In the genomic region with DNA sequence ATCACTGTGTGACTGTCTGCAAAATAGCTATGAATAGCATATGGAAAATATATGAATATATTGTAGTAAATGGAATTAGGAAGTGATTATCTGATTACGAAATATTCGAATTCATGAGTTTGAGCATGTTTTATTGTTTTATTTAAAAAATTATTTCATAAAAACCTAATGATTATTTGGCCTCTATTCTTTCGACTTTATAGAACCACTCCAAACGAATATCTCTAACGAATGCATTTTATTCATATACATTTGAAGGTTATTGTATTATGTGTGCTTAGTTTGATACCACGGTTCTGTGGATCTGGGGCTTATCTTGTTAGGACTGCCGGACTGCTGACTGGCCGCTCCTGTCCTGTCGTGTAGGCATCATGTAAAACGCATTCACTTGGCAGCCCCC, we compare ENCODE assay signal across 3 fruit fly cellular contexts.
TF ChIP-seq lines count a peak whose summit lies in the region.

No protein-coding gene starts in this region.

TF ChIP-seq in whole organism, prepupa, 60 proteins besides CTCF, POLR2A, EP300 and RAD21 (continues in another document):
- TF ChIP-seq CG11762 (GFP tag; optimal IDR thresholded peaks at IDR 0.05; lab: Kevin White, UChicago; ENCODE audit: insufficient read depth) (peak; percentile 45), CG6163 (GFP tag; IDR thresholded peaks at IDR 0.05; lab: Robert Waterston, UW) (peak; percentile 33; the same call in 1 of the 3 replicates), Hr39 (GFP tag; optimal IDR thresholded peaks at IDR 0.05; lab: Kevin White, UChicago) (peak; percentile 44), CG4318 (GFP tag; optimal IDR thresholded peaks at IDR 0.05; lab: Kevin White, UChicago) (peak; percentile 51), Gug (GFP tag; IDR thresholded peaks at IDR 0.05; lab: Robert Waterston, UW) (no peak), Sox102F (GFP tag; optimal IDR thresholded peaks at IDR 0.05; lab: Kevin White, UChicago) (peak; percentile 32), CG6792 (GFP tag; optimal IDR thresholded peaks at IDR 0.05; lab: Kevin White, UChicago) (peak; percentile 35), cyc (GFP tag; optimal IDR thresholded peaks at IDR 0.05; lab: Kevin White, UChicago) (no peak), CG6854 (GFP tag; optimal IDR thresholded peaks at IDR 0.05; lab: Kevin White, UChicago) (no peak), Met (GFP tag; optimal IDR thresholded peaks at IDR 0.05; lab: Kevin White, UChicago) (peak; percentile 73), fkh (GFP tag; optimal IDR thresholded peaks at IDR 0.05; lab: Kevin White, UChicago) (no peak), Eip78C (GFP tag; lab: Kevin White, UChicago) (peak; percentile 93), CG32006 (GFP tag; optimal IDR thresholded peaks at IDR 0.05; lab: Kevin White, UChicago) (peak; percentile 74), salr (GFP tag; optimal IDR thresholded peaks at IDR 0.05; lab: Kevin White, UChicago) (peak; percentile 24 to 75), spab (GFP tag; optimal IDR thresholded peaks at IDR 0.05; lab: Kevin White, UChicago) (peak; percentile 36), Sox15 (GFP tag; optimal IDR thresholded peaks at IDR 0.05; lab: Kevin White, UChicago) (peak; percentile 4), CG9139 (GFP tag; optimal IDR thresholded peaks at IDR 0.05; lab: Kevin White, UChicago) (no peak), dac (GFP tag; optimal IDR thresholded peaks at IDR 0.05; lab: Kevin White, UChicago) (no peak), CG6276 (GFP tag; optimal IDR thresholded peaks at IDR 0.05; lab: Kevin White, UChicago) (peak; percentile 3), eg (GFP tag; IDR thresholded peaks at IDR 0.05; lab: Robert Waterston, UW) (no peak), Hr38 (GFP tag; optimal IDR thresholded peaks at IDR 0.05; lab: Kevin White, UChicago) (no peak), OdsH (GFP tag; optimal IDR thresholded peaks at IDR 0.05; lab: Kevin White, UChicago) (peak; percentile 54), fd59A (GFP tag; optimal IDR thresholded peaks at IDR 0.05; lab: Kevin White, UChicago) (peak; percentile 80), CG8632 (GFP tag; optimal IDR thresholded peaks at IDR 0.05; lab: Kevin White, UChicago) (peak; percentile 51), CG34406 (GFP tag; optimal IDR thresholded peaks at IDR 0.05; lab: Kevin White, UChicago) (peak; percentile 49), CG16779 (tag; optimal IDR thresholded peaks at IDR 0.05; lab: Kevin White, UChicago) (peak; percentile 43), esn (GFP tag; optimal IDR thresholded peaks at IDR 0.05; lab: Kevin White, UChicago) (peak; percentile 64), Smox (GFP tag; optimal IDR thresholded peaks at IDR 0.05; lab: Kevin White, UChicago) (peak; percentile 68), Hr4 (GFP tag; optimal IDR thresholded peaks at IDR 0.05; lab: Kevin White, UChicago) (peak; percentile 70)

TF ChIP-seq in whole organism, pupa, 21 proteins besides CTCF, POLR2A, EP300 and RAD21:
- TF ChIP-seq D1 (tag; optimal IDR thresholded peaks at IDR 0.05; lab: Kevin White, UChicago) (peak; percentile 38), fd96Ca (GFP tag; IDR thresholded peaks at IDR 0.05; lab: Robert Waterston, UW) (no peak), CG10348 (GFP tag; IDR thresholded peaks at IDR 0.05; lab: Robert Waterston, UW) (no peak), EcR (GFP tag; optimal IDR thresholded peaks at IDR 0.05; lab: Kevin White, UChicago) (no peak), CG9948 (tag; optimal IDR thresholded peaks at IDR 0.05; lab: Kevin White, UChicago) (peak; percentile 77), Ets98B (GFP tag; IDR thresholded peaks at IDR 0.05; lab: Robert Waterston, UW) (no peak), Pif1B (GFP tag; optimal IDR thresholded peaks at IDR 0.05; lab: Kevin White, UChicago) (peak; percentile 22), CG12605 (GFP tag; IDR thresholded peaks at IDR 0.05; lab: Robert Waterston, UW) (no peak), gl (tag; optimal IDR thresholded peaks at IDR 0.05; lab: Kevin White, UChicago) (no peak), CG15710 (tag; optimal IDR thresholded peaks at IDR 0.05; lab: Kevin White, UChicago) (peak; percentile 69), rn (GFP tag; IDR thresholded peaks at IDR 0.05; lab: Robert Waterston, UW) (no peak), CG8159 (tag; optimal IDR thresholded peaks at IDR 0.05; lab: Kevin White, UChicago) (peak; percentile 74), CG8301 (tag; optimal IDR thresholded peaks at IDR 0.05; lab: Kevin White, UChicago) (peak; percentile 52), Pif1A (GFP tag; optimal IDR thresholded peaks at IDR 0.05; lab: Kevin White, UChicago) (no peak), Snoo (tag; optimal IDR thresholded peaks at IDR 0.05; lab: Kevin White, UChicago) (peak; percentile 36), CG17806 (tag; optimal IDR thresholded peaks at IDR 0.05; lab: Kevin White, UChicago) (peak; percentile 56), CG4496 (GFP tag; IDR thresholded peaks at IDR 0.05; lab: Robert Waterston, UW) (no peak), CG13204 (GFP tag; optimal IDR thresholded peaks at IDR 0.05; lab: Kevin White, UChicago) (no peak), CG34367 (tag; optimal IDR thresholded peaks at IDR 0.05; lab: Kevin White, UChicago) (peak; percentile 64), CG14655 (GFP tag; optimal IDR thresholded peaks at IDR 0.05; lab: Kevin White, UChicago) (peak; percentile 73)
TF ChIP-seq in whole organism, pupa: peak in this region for 10.

TF ChIP-seq in whole organism, wandering third instar larva, 38 proteins besides CTCF, POLR2A, EP300 and RAD21:
- TF ChIP-seq foxo (GFP tag; optimal IDR thresholded peaks at IDR 0.05; lab: Kevin White, UChicago) (peak in 1 of 2 experiments; percentile 39), fru (GFP tag; optimal IDR thresholded peaks at IDR 0.05; lab: Kevin White, UChicago) (peak; percentile 35), Hnf4 (GFP tag; optimal IDR thresholded peaks at IDR 0.05; lab: Kevin White, UChicago) (peak; percentile 11), woc (GFP tag; optimal IDR thresholded peaks at IDR 0.05; lab: Kevin White, UChicago) (peak; percentile 49), OdsH (GFP tag; optimal IDR thresholded peaks at IDR 0.05; lab: Kevin White, UChicago) (peak; percentile 49), pan (optimal IDR thresholded peaks at IDR 0.05; lab: Kevin White, UChicago) (no peak), tai (GFP tag; optimal IDR thresholded peaks at IDR 0.05; lab: Kevin White, UChicago) (no peak), lola (GFP tag; optimal IDR thresholded peaks at IDR 0.05; lab: Kevin White, UChicago) (no peak), ey (GFP tag; optimal IDR thresholded peaks at IDR 0.05; lab: Kevin White, UChicago) (peak; percentile 43), HLH106 (tag; optimal IDR thresholded peaks at IDR 0.05; lab: Kevin White, UChicago) (peak; percentile 27), sv (GFP tag; optimal IDR thresholded peaks at IDR 0.05; lab: Kevin White, UChicago) (no peak), Sp1 (GFP tag; optimal IDR thresholded peaks at IDR 0.05; lab: Kevin White, UChicago) (peak; percentile 40), psq (GFP tag; optimal IDR thresholded peaks at IDR 0.05; lab: Kevin White, UChicago) (peak; percentile 23), h (GFP tag; optimal IDR thresholded peaks at IDR 0.05; lab: Kevin White, UChicago) (peak; percentile 57), br (GFP tag; optimal IDR thresholded peaks at IDR 0.05; lab: Kevin White, UChicago) (peak; percentile 26), Vsx2 (GFP tag; optimal IDR thresholded peaks at IDR 0.05; lab: Kevin White, UChicago; ENCODE audit: partially characterized antibody) (no peak), rgr (GFP tag; optimal IDR thresholded peaks at IDR 0.05; lab: Kevin White, UChicago) (peak; percentile 27)
